Worm (Caenorhabditis elegans): ENCODE results near the gene F38E9.6.
A peak's percentile ranks its signal among the peaks of the same experiment; 100 is the strongest.

F38E9.6 gene

DNA sequence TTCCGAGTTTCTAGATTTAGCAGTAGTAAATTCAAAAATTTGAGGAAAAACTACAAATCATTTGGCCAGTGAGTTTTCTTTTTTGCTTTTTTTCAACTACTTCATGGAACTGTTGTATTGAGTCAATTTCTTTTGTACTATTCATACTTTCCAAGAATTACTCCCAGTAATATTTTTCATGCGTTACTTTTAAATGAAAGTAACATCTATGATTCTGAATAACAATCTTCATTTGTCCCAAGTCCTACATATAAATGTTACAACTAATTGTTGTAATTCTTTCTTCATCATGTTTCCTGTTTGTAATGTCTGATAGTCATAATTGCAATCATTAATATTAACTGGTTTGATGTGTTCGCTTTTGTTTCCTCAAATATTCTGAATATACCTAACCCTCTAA, 11.4 kb downstream of the F38E9.6 start:
- TF ChIP-seq madf-3 (GFP tag; IDR thresholded peaks at IDR 0.05) (no peak), pha-4 (tag; optimal IDR thresholded peaks at IDR 0.05) (no peak), rpc-1 (optimal IDR thresholded peaks at IDR 0.05) (no peak), rpc-1 (tag; optimal IDR thresholded peaks at IDR 0.05) (no peak), egl-18 (GFP tag; IDR thresholded peaks at IDR 0.05) (no peak), F57A8.1 (GFP tag; optimal IDR thresholded peaks at IDR 0.05) (no peak), nhr-90 (tag; optimal IDR thresholded peaks at IDR 0.05) (no peak), akir-1 (GFP tag; optimal IDR thresholded peaks at IDR 0.05) (no peak), hlh-12 (tag; optimal IDR thresholded peaks at IDR 0.05) (no peak)

DNA sequence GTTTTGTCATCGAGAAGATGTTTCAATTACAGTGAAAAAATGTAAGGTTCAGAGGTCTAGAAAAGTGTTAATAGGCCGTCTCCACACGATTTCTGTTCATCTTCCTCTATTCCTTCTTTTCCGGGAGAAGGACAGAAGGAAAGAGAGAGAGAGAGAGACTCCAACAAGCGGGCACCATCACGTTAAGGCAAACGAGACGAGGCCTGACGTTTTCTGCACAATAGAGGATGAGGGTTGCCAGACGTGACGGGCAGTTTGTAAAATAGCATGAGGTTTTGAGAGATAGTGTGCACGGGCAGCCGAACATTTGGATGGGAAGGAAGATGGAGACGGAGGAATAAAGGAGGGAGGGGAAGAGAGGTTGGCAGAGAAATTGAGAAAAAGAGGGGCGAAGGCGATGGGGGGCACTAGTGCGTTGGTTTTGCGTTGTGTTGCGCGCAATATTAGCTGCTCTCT, 13.6 kb downstream of the F38E9.6 start, which contains the start of gene twf-2:
Gene twf-2, plus strand, starts transcription at position 405 of the 456 bp plus-strand sequence.
- peak; percentile 36 for TF ChIP-seq egrh-3 (GFP tag; IDR thresholded peaks at IDR 0.05)
- no peak for TF ChIP-seq Y53G8AR.9 (GFP tag; conservative IDR thresholded peaks at IDR 0.05)
- no peak for TF ChIP-seq F57C9.4 (tag; optimal IDR thresholded peaks at IDR 0.05)
- TF ChIP-seq tbx-9 (tag; optimal IDR thresholded peaks at IDR 0.05; ENCODE audit: borderline replicate concordance), result no peak
- no peak for TF ChIP-seq ztf-3 (GFP tag; optimal IDR thresholded peaks at IDR 0.05)
- no peak for TF ChIP-seq pha-4 (tag; optimal IDR thresholded peaks at IDR 0.05)
- TF ChIP-seq pbrm-1 (GFP tag; IDR thresholded peaks at IDR 0.05), result peak; percentile 68
- peak; percentile 58 for TF ChIP-seq chd-7 (tag; optimal IDR thresholded peaks at IDR 0.05)
- TF ChIP-seq nfyb-1 (GFP tag; IDR thresholded peaks at IDR 0.05), result peak; percentile 76; the same call in 1 of the 2 replicates
- TF ChIP-seq ccch-3 (GFP tag; optimal IDR thresholded peaks at IDR 0.05), result no peak
- no peak for TF ChIP-seq hlh-26 (GFP tag; conservative IDR thresholded peaks at IDR 0.05)
- TF ChIP-seq die-1 (tag; optimal IDR thresholded peaks at IDR 0.05), result peak; percentile 23
- TF ChIP-seq lsl-1 (GFP tag; optimal IDR thresholded peaks at IDR 0.05), result no peak
- TF ChIP-seq mxl-1 (tag; optimal IDR thresholded peaks at IDR 0.05), result no peak
- no peak for TF ChIP-seq snpc-1.1 (tag; optimal IDR thresholded peaks at IDR 0.05; ENCODE audit: insufficient read depth)
- no peak for TF ChIP-seq nfya-2 (GFP tag; IDR thresholded peaks at IDR 0.05)
- no peak for TF ChIP-seq him-1 (tag; optimal IDR thresholded peaks at IDR 0.05)
- peak; percentile 20 for TF ChIP-seq ztf-22 (GFP tag; optimal IDR thresholded peaks at IDR 0.05)
- peak; percentile 75; the same call in 1 of the 2 replicates for TF ChIP-seq hmg-1.2 (GFP tag; IDR thresholded peaks at IDR 0.05)
- no peak for TF ChIP-seq rec-8 (tag; optimal IDR thresholded peaks at IDR 0.05)
- TF ChIP-seq B0035.1 (tag; optimal IDR thresholded peaks at IDR 0.05), result peak; percentile 34
- TF ChIP-seq attf-5 (GFP tag; optimal IDR thresholded peaks at IDR 0.05), result peak; percentile 56
- TF ChIP-seq K12H6.12 (tag; optimal IDR thresholded peaks at IDR 0.05), result peak; percentile 76
- TF ChIP-seq xnd-1 (tag; optimal IDR thresholded peaks at IDR 0.05), result no peak
- no peak for TF ChIP-seq dpl-1 (GFP tag; optimal IDR thresholded peaks at IDR 0.05)
- peak; percentile 48 for TF ChIP-seq ceh-27 (GFP tag; optimal IDR thresholded peaks at IDR 0.05)
- no peak for TF ChIP-seq aptf-2 (GFP tag; conservative IDR thresholded peaks at IDR 0.05)
- peak; percentile 56 for TF ChIP-seq atf-7 (tag; optimal IDR thresholded peaks at IDR 0.05)
- TF ChIP-seq ztf-25 (GFP tag; IDR thresholded peaks at IDR 0.05), result no peak
- peak; percentile 73 for TF ChIP-seq nhr-80 (tag; optimal IDR thresholded peaks at IDR 0.05)
- TF ChIP-seq ekl-4 (GFP tag; IDR thresholded peaks at IDR 0.05), result 0 out of 2 replicates have a peak, but pooled peaks have one; percentile 21
- TF ChIP-seq sea-2 (GFP tag; IDR thresholded peaks at IDR 0.05), result no peak
- no peak for TF ChIP-seq efl-1 (GFP tag; optimal IDR thresholded peaks at IDR 0.05)
- no peak for TF ChIP-seq snpc-3.4 (tag; optimal IDR thresholded peaks at IDR 0.05)
- TF ChIP-seq lin-35 (GFP tag; optimal IDR thresholded peaks at IDR 0.05), result no peak
- TF ChIP-seq madf-10 (tag; optimal IDR thresholded peaks at IDR 0.05), result peak; percentile 48
- peak; percentile 46 for TF ChIP-seq ztf-26 (tag; optimal IDR thresholded peaks at IDR 0.05)
- peak; percentile 30 for TF ChIP-seq somi-1 (GFP tag; optimal IDR thresholded peaks at IDR 0.05)
- TF ChIP-seq snpc-1.3 (tag; optimal IDR thresholded peaks at IDR 0.05; ENCODE audit: insufficient read depth), result no peak
- no peak for TF ChIP-seq lin-54 (GFP tag; optimal IDR thresholded peaks at IDR 0.05)
